Fruit fly (Drosophila melanogaster) whole organism, embryonic: ENCODE results near the gene RapGAP1.

ENCODE experiments used
- Atf6 ChIP-seq: fragments of 200-800 bp; sonication (Bioruptor generic); IDR thresholded peaks from 2 replicates; pipeline ENCODE4 v1.3.6; 2022; ENCODE audit warnings: missing biosample characterization, missing genetic modification characterization
- Awh ChIP-seq: fragments of 200-800 bp; sonication (Bioruptor generic); IDR thresholded peaks from 2 replicates; pipeline ENCODE4, ENCODE4 v1.3.6; 2022; ENCODE audit warnings: missing biosample characterization, missing genetic modification characterization
- CG11456 ChIP-seq: fragments of 200-800 bp; sonication (Bioruptor generic); IDR thresholded peaks from 3 replicates; pipeline ENCODE4 v1.3.6; 2022; ENCODE audit warnings: missing biosample characterization, missing genetic modification characterization
- CG11504 ChIP-seq: fragments of 200-800 bp; sonication (Bioruptor generic); optimal IDR thresholded peaks from 3 replicates; lab custom pipeline; 2019; ENCODE audit warnings: missing biosample characterization, mild to moderate bottlenecking, missing genetic modification characterization, moderate library complexity
- CG12299 ChIP-seq: fragments of 200-800 bp; sonication (Bioruptor generic); optimal IDR thresholded peaks from 2 replicates; lab custom pipeline; 2018; ENCODE audit warnings: missing biosample characterization, mild to moderate bottlenecking, missing genetic modification characterization
- CG1233 ChIP-seq: fragments of 200-800 bp; sonication (Bioruptor generic); optimal IDR thresholded peaks from 4 replicates; lab custom pipeline; 2018; ENCODE audit warnings: missing biosample characterization, mild to moderate bottlenecking, missing genetic modification characterization
- CG13775 ChIP-seq: fragments of 200-800 bp; sonication (Bioruptor generic); optimal IDR thresholded peaks from 3 replicates; lab custom pipeline; 2017; ENCODE audit warnings: missing biosample characterization, mild to moderate bottlenecking, missing genetic modification characterization
- CG1602 ChIP-seq: fragments of 200-800 bp; sonication (Bioruptor generic); optimal IDR thresholded peaks from 3 replicates; lab custom pipeline; 2016; ENCODE audit warnings: missing biosample characterization, missing genetic modification characterization
- CG17359 ChIP-seq: fragments of 200-800 bp; sonication (Bioruptor generic); optimal IDR thresholded peaks from 3 replicates; lab custom pipeline; 2018; ENCODE audit warnings: missing biosample characterization, mild to moderate bottlenecking, missing genetic modification characterization, moderate library complexity
- CG18262 ChIP-seq: fragments of 200-800 bp; optimal IDR thresholded peaks from 3 replicates; lab custom pipeline; 2019; ENCODE audit warnings: missing biosample characterization, mild to moderate bottlenecking, missing genetic modification characterization, moderate library complexity
- CG18476 ChIP-seq: fragments of 200-800 bp; sonication (Bioruptor generic); optimal IDR thresholded peaks from 2 replicates; lab custom pipeline; 2016; ENCODE audit warnings: missing biosample characterization, mild to moderate bottlenecking, missing genetic modification characterization
- CG18619 ChIP-seq: fragments of 200-800 bp; sonication (Bioruptor generic); optimal IDR thresholded peaks from 3 replicates; lab custom pipeline; 2017; ENCODE audit warnings: missing biosample characterization, mild to moderate bottlenecking, missing genetic modification characterization
- CG2199 ChIP-seq: fragments of 200-800 bp; sonication (Bioruptor generic); IDR thresholded peaks from 3 replicates; pipeline ENCODE4 v1.3.6; 2022; ENCODE audit warnings: missing biosample characterization, missing genetic modification characterization
- CG30403 ChIP-seq: fragments of 200-800 bp; sonication (Bioruptor generic); optimal IDR thresholded peaks from 3 replicates; lab custom pipeline; 2016; ENCODE audit warnings: missing biosample characterization, missing genetic modification characterization
- CG32532 ChIP-seq: fragments of 200-800 bp; sonication (Bioruptor generic); IDR thresholded peaks from 2 replicates; pipeline ENCODE4 v1.3.6; 2022; ENCODE audit warnings: missing biosample characterization, missing genetic modification characterization
- CG32772 ChIP-seq: fragments of 200-800 bp; sonication (Bioruptor generic); IDR thresholded peaks from 2 replicates; pipeline ENCODE4 v1.3.6; 2022; ENCODE audit warnings: missing biosample characterization, missing genetic modification characterization
- CG3726 ChIP-seq: fragments of 200-800 bp; sonication (Bioruptor generic); IDR thresholded peaks from 3 replicates; pipeline ENCODE4, ENCODE4 v1.3.6; 2022; ENCODE audit warnings: missing biosample characterization, missing genetic modification characterization
- CG6683 ChIP-seq: fragments of 200-800 bp; sonication (Bioruptor generic); optimal IDR thresholded peaks from 2 replicates; lab custom pipeline; 2017; ENCODE audit warnings: missing biosample characterization, mild to moderate bottlenecking, missing genetic modification characterization, missing genetic modification reagents
- CG6689 ChIP-seq: fragments of 200-800 bp; sonication (Bioruptor generic); IDR thresholded peaks from 2 replicates; pipeline ENCODE4 v1.3.6; 2022; ENCODE audit warnings: missing biosample characterization, missing genetic modification characterization
- CG6765 ChIP-seq: fragments of 200-800 bp; sonication (Bioruptor generic); optimal IDR thresholded peaks from 3 replicates; lab custom pipeline; 2017; ENCODE audit warnings: missing biosample characterization, mild to moderate bottlenecking, missing genetic modification characterization
- CTCF ChIP-seq: fragments of 200-800 bp; sonication (Bioruptor generic); optimal IDR thresholded peaks from 2 replicates; lab custom pipeline; 2017; ENCODE audit warnings: missing biosample characterization, mild to moderate bottlenecking, missing genetic modification characterization, moderate library complexity
- D19A ChIP-seq: fragments of 200-800 bp; optimal IDR thresholded peaks from 3 replicates; lab custom pipeline; 2019; ENCODE audit warnings: missing biosample characterization, mild to moderate bottlenecking, missing genetic modification characterization, moderate library complexity
- Dref ChIP-seq: fragments of 200-800 bp; sonication (Bioruptor generic); IDR thresholded peaks from 2 replicates; pipeline ENCODE4 v1.3.6; 2022; ENCODE audit warnings: missing biosample characterization, missing genetic modification characterization
- Drgx ChIP-seq: fragments of 200-800 bp; sonication (Bioruptor generic); IDR thresholded peaks from 2 replicates; pipeline ENCODE4 v1.3.6; 2022; ENCODE audit warnings: missing biosample characterization, missing genetic modification characterization
- Hr78 ChIP-seq, 2 experiments: fragments of 200-800 bp in 1 of 2; fragments of >200 bp in 1 of 2; sonication (Bioruptor generic) in 1 of 2; optimal IDR thresholded peaks; 2 replicates each; lab custom pipeline; 2017 to 2019; ENCODE audit warnings: missing biosample characterization in 2 of 2, missing genetic modification characterization in 2 of 2, mild to moderate bottlenecking in 1 of 2, moderate library complexity in 1 of 2
- Med ChIP-seq: fragments of 200-800 bp; sonication (Bioruptor generic); peaks from one replicate; lab custom pipeline; 2016; ENCODE audit warnings: missing biosample characterization, missing genetic modification characterization, mild to moderate bottlenecking, inconsistent platforms, moderate library complexity
- Meics ChIP-seq: fragments of 200-800 bp; sonication (Bioruptor generic); optimal IDR thresholded peaks from 2 replicates; lab custom pipeline; 2017; ENCODE audit warnings: missing biosample characterization, mild to moderate bottlenecking, missing genetic modification characterization
- NfI ChIP-seq: fragments of 200-800 bp; sonication (Bioruptor generic); optimal IDR thresholded peaks from 3 replicates; lab custom pipeline; 2018; ENCODE audit warnings: missing biosample characterization, mild to moderate bottlenecking, missing genetic modification characterization, moderate library complexity
- Ptx1 ChIP-seq: fragments of 200-800 bp; sonication (Bioruptor generic); IDR thresholded peaks from 2 replicates; pipeline ENCODE4 v1.3.6; 2022; ENCODE audit warnings: missing biosample characterization, missing genetic modification characterization
- Rfx ChIP-seq: fragments of 200-800 bp; sonication (Bioruptor generic); IDR thresholded peaks from 2 replicates; pipeline ENCODE4 v1.3.6; 2022; ENCODE audit warnings: missing biosample characterization, missing genetic modification characterization
- Rx ChIP-seq: fragments of 200-800 bp; sonication (Bioruptor generic); IDR thresholded peaks from 2 replicates; pipeline ENCODE4 v1.3.6; 2022; ENCODE audit warnings: missing biosample characterization, missing genetic modification characterization
- Sox102F ChIP-seq: fragments of 200-800 bp; sonication (Bioruptor generic); optimal IDR thresholded peaks from 2 replicates; lab custom pipeline; 2018; ENCODE audit warnings: missing biosample characterization, mild to moderate bottlenecking, missing genetic modification characterization, moderate library complexity
- Sry-β ChIP-seq: fragments of 200-800 bp; sonication (Bioruptor generic); optimal IDR thresholded peaks from 2 replicates; lab custom pipeline; 2018; ENCODE audit warnings: missing biosample characterization, mild to moderate bottlenecking, missing genetic modification characterization, moderate library complexity
- Xrp1 ChIP-seq: fragments of 200-800 bp; sonication (Bioruptor generic); IDR thresholded peaks from 2 replicates; pipeline ENCODE4 v1.3.6; 2022; ENCODE audit warnings: missing biosample characterization, missing genetic modification characterization
- bowl ChIP-seq: fragments of 200-800 bp; sonication (Bioruptor generic); IDR thresholded peaks from 2 replicates; pipeline ENCODE4 v1.3.6; 2022; ENCODE audit warnings: missing biosample characterization, missing genetic modification characterization
- chinmo ChIP-seq: fragments of 200-800 bp; sonication (Bioruptor generic); IDR thresholded peaks from 4 replicates; pipeline ENCODE4 v1.3.6; 2022; ENCODE audit warnings: missing biosample characterization, missing genetic modification characterization; ENCODE audit not compliant: partially characterized antibody
- ci ChIP-seq: fragments of 200-800 bp; sonication (Bioruptor generic); IDR thresholded peaks from 3 replicates; pipeline ENCODE4 v1.3.6; 2022; ENCODE audit warnings: missing biosample characterization, missing genetic modification characterization
- dati ChIP-seq: fragments of 200-800 bp; sonication (Bioruptor generic); IDR thresholded peaks from 2 replicates; pipeline ENCODE4 v1.3.6; 2022; ENCODE audit warnings: missing biosample characterization, missing genetic modification characterization
- exex ChIP-seq: fragments of 200-800 bp; sonication (Bioruptor generic); optimal IDR thresholded peaks from 4 replicates; lab custom pipeline; 2018; ENCODE audit warnings: missing biosample characterization, mild to moderate bottlenecking, missing genetic modification characterization, moderate library complexity
- ftz-f1 ChIP-seq: fragments of 200-800 bp; sonication (Bioruptor generic); optimal IDR thresholded peaks from 2 replicates; lab custom pipeline; 2016; ENCODE audit warnings: missing biosample characterization, missing genetic modification characterization
- hkb ChIP-seq, 2 experiments: fragments of 200-800 bp in 1 of 2; fragments of >200 bp in 1 of 2; sonication (Bioruptor generic) in 1 of 2; IDR thresholded peaks in 1 of 2; optimal IDR thresholded peaks in 1 of 2; 2 replicates each; pipeline versions ENCODE4 v1.3.6 to Lab custom; 2017 to 2022; ENCODE audit warnings: missing biosample characterization in 1 of 2, missing genetic modification characterization in 1 of 2
- jumu ChIP-seq: fragments of 200-800 bp; sonication (Bioruptor generic); optimal IDR thresholded peaks from 3 replicates; lab custom pipeline; 2016; ENCODE audit warnings: missing biosample characterization, missing genetic modification characterization
- lbe ChIP-seq: fragments of 200-800 bp; sonication (Bioruptor generic); optimal IDR thresholded peaks from 2 replicates; lab custom pipeline; 2016; ENCODE audit warnings: missing biosample characterization, mild to moderate bottlenecking, missing genetic modification characterization
- nom ChIP-seq: fragments of 200-800 bp; sonication (Bioruptor generic); optimal IDR thresholded peaks from 2 replicates; lab custom pipeline; 2017; ENCODE audit warnings: missing biosample characterization, missing genetic modification characterization, mild to moderate bottlenecking, moderate library complexity, missing genetic modification reagents
- otp ChIP-seq: fragments of 200-800 bp; sonication (Bioruptor generic); IDR thresholded peaks from 3 replicates; pipeline ENCODE4, ENCODE4 v1.3.6; 2022; ENCODE audit warnings: missing biosample characterization, missing genetic modification characterization
- slp2 ChIP-seq: fragments of 200-800 bp; sonication (Bioruptor generic); optimal IDR thresholded peaks from 2 replicates; lab custom pipeline; 2016; ENCODE audit warnings: missing biosample characterization, missing genetic modification characterization
- so ChIP-seq: fragments of 200-800 bp; sonication (Bioruptor generic); IDR thresholded peaks from 3 replicates; pipeline ENCODE4 v1.3.6; 2022; ENCODE audit warnings: missing biosample characterization, missing genetic modification characterization
- ssp ChIP-seq: fragments of 200-800 bp; sonication (Bioruptor generic); IDR thresholded peaks from 2 replicates; pipeline ENCODE4 v1.3.6; 2022; ENCODE audit warnings: missing biosample characterization, missing genetic modification characterization
- stc ChIP-seq: fragments of 200-800 bp; sonication (Bioruptor generic); IDR thresholded peaks from 2 replicates; pipeline ENCODE4 v1.3.6; 2022; ENCODE audit warnings: missing biosample characterization, missing genetic modification characterization
- vvl ChIP-seq: fragments of 200-800 bp; sonication (Bioruptor generic); IDR thresholded peaks from 2 replicates; pipeline ENCODE4 v1.3.6; 2022; ENCODE audit warnings: missing biosample characterization, missing genetic modification characterization
- zfh1 ChIP-seq: fragments of 200-800 bp; sonication (Bioruptor generic); IDR thresholded peaks from 3 replicates; pipeline ENCODE4 v1.3.6; 2022; ENCODE audit warnings: missing biosample characterization, missing genetic modification characterization

RapGAP1 gene

dm6 chr2L:7598697-7599096 lies 19.9 kb upstream of the RapGAP1 start:
- TF ChIP-seq Ptx1 (GFP tag; lab: Robert Waterston, UW) (0 out of 2 replicates have a peak, but pooled peaks have one; percentile 10), CG32532 (no peak), ci (GFP tag; lab: Robert Waterston, UW) (peak; percentile 51; the same call in 2 of the 3 replicates), Dref (no peak), CG6683 (no peak), zfh1 (GFP tag; lab: Robert Waterston, UW) (0 out of 3 replicates have a peak, but pooled peaks have one; percentile 9), Drgx (peak; percentile 91), ssp (GFP tag; lab: Robert Waterston, UW) (0 out of 2 replicates have a peak, but pooled peaks have one; percentile 25), Xrp1 (GFP tag; lab: Robert Waterston, UW) (peak; percentile 43), so (0 out of 3 replicates have a peak, but pooled peaks have one; percentile 27), CG18476 (GFP tag; lab: Kevin White, UChicago) (no peak), nom (GFP tag; lab: Kevin White, UChicago) (peak; percentile 1), CG11504 (tag; lab: Kevin White, UChicago) (peak; percentile 51), CG13775 (GFP tag; lab: Kevin White, UChicago) (no peak), hkb (optimal IDR thresholded peaks at IDR 0.05; lab: Kevin White, UChicago) (no peak), hkb (GFP tag; IDR thresholded peaks at IDR 0.05; lab: Robert Waterston, UW) (0 out of 2 replicates have a peak, but pooled peaks have one; percentile 35), CG2199 (GFP tag; lab: Robert Waterston, UW) (0 out of 3 replicates have a peak, but pooled peaks have one; percentile 17), otp (GFP tag; lab: Robert Waterston, UW) (0 out of 3 replicates have a peak, but pooled peaks have one; percentile 8), Rx (GFP tag; lab: Robert Waterston, UW) (0 out of 2 replicates have a peak, but pooled peaks have one; percentile 12), CG6689 (peak; percentile 25; the same call in 1 of the 2 replicates), D19A (peak; percentile 22)
- TF ChIP-seq, all 482 proteins: peak for 15

- TF ChIP-seq CG30403 (GFP tag; lab: Kevin White, UChicago) (no peak), CTCF (GFP tag; lab: Kevin White, UChicago) (no peak), CG32772 (GFP tag; lab: Robert Waterston, UW) (no peak), vvl (GFP tag; lab: Robert Waterston, UW) (peak; percentile 74; the same call in 1 of the 2 replicates), Meics (peak; percentile 26), dati (GFP tag; lab: Robert Waterston, UW) (no peak), CG17359 (tag; lab: Kevin White, UChicago) (no peak), CG1233 (GFP tag; lab: Kevin White, UChicago) (no peak), Sry-β (no peak), NfI (GFP tag; lab: Kevin White, UChicago) (peak; percentile 2), bowl (no peak), Atf6 (GFP tag; lab: Robert Waterston, UW) (no peak), Med (GFP tag; lab: Kevin White, UChicago) (peak; percentile 35), Hr78 (GFP tag; optimal IDR thresholded peaks at IDR 0.05; lab: Kevin White, UChicago) (peak in 1 of 2 experiments; percentile 30), exex (tag; lab: Kevin White, UChicago) (no peak), stc (no peak), Awh (0 out of 2 replicates have a peak, but pooled peaks have one; percentile 6), Rfx (GFP tag; lab: Robert Waterston, UW) (peak; percentile 44; the same call in 1 of the 2 replicates), CG6765 (no peak), CG12299 (tag; lab: Kevin White, UChicago) (no peak), chinmo (GFP tag; lab: Robert Waterston, UW) (0 out of 4 replicates have a peak, but pooled peaks have one; percentile 28), CG1602 (GFP tag; lab: Kevin White, UChicago) (no peak), CG18262 (tag; lab: Kevin White, UChicago) (no peak), CG2199 (GFP tag; lab: Robert Waterston, UW) (no peak), CG18619 (no peak), CG3726 (no peak), jumu (GFP tag; lab: Kevin White, UChicago) (no peak), Sox102F (GFP tag; lab: Kevin White, UChicago) (peak; percentile 24), ftz-f1 (GFP tag; lab: Kevin White, UChicago) (no peak), CG11456 (GFP tag; lab: Robert Waterston, UW) (peak; percentile 40; the same call in 1 of the 3 replicates), slp2 (GFP tag; lab: Kevin White, UChicago) (no peak), lbe (GFP tag; lab: Kevin White, UChicago) (no peak)
Measured at dm6 chr2L:7598260-7598659, 19.5 kb upstream of the RapGAP1 start.
